Worm (Caenorhabditis elegans) whole organism, L3 larva: Measurements from ENCODE around the gene ZK899.6.
A peak's percentile ranks its signal among the peaks of the same experiment; 100 is the strongest.

Source experiments
- R02D3.7 ChIP-seq: fragments of 150-350 bp; optimal IDR thresholded peaks from 2 replicates; lab custom pipeline; 2014; ENCODE audit warnings: missing biosample characterization, missing genetic modification characterization
- ZK546.5 ChIP-seq: sonication (generic microtip); optimal IDR thresholded peaks from 2 replicates; lab custom pipeline; 2017; ENCODE audit warnings: missing biosample characterization, missing genetic modification characterization
- aly-2 ChIP-seq: fragments of 150-350 bp; optimal IDR thresholded peaks from 2 replicates; lab custom pipeline; 2014; ENCODE audit warnings: missing biosample characterization, missing genetic modification characterization
- ama-1 ChIP-seq: fragments of 150-350 bp; optimal IDR thresholded peaks from 2 replicates; lab custom pipeline; 2018
- ceh-16 ChIP-seq: sonication (generic microtip); optimal IDR thresholded peaks from 2 replicates; lab custom pipeline; 2017; ENCODE audit warnings: missing biosample characterization, missing genetic modification characterization
- ceh-28 ChIP-seq: fragments of 150-350 bp; optimal IDR thresholded peaks from 2 replicates; lab custom pipeline; 2014; ENCODE audit warnings: missing biosample characterization, missing genetic modification reagents, missing genetic modification characterization
- ceh-82 ChIP-seq: fragments of 150-350 bp; optimal IDR thresholded peaks from 2 replicates; lab custom pipeline; 2014; ENCODE audit warnings: missing biosample characterization, missing genetic modification characterization
- ceh-9 ChIP-seq: sonication (generic microtip); optimal IDR thresholded peaks from 2 replicates; lab custom pipeline; 2018; ENCODE audit warnings: missing biosample characterization, missing genetic modification characterization
- daf-12 ChIP-seq: fragments of 150-350 bp; optimal IDR thresholded peaks from 2 replicates; lab custom pipeline; 2014; ENCODE audit warnings: missing biosample characterization, missing genetic modification reagents, missing genetic modification characterization
- egl-27 ChIP-seq: sonication (generic microtip); optimal IDR thresholded peaks from 4 replicates; lab custom pipeline; 2017; ENCODE audit warnings: missing biosample characterization, missing genetic modification reagents, missing genetic modification characterization
- egl-5 ChIP-seq: fragments of 150-350 bp; optimal IDR thresholded peaks from 2 replicates; lab custom pipeline; 2017; ENCODE audit warnings: missing biosample characterization, missing genetic modification reagents, missing genetic modification characterization, inconsistent platforms
- elt-1 ChIP-seq: fragments of 150-350 bp; optimal IDR thresholded peaks from 2 replicates; lab custom pipeline; 2014; ENCODE audit warnings: missing biosample characterization, missing genetic modification characterization
- elt-2 ChIP-seq: sonication (generic microtip); optimal IDR thresholded peaks from 2 replicates; lab custom pipeline; 2016; ENCODE audit warnings: missing genetic modification reagents, mild to moderate bottlenecking, missing genetic modification characterization, missing compliant biosample characterization
- elt-3 ChIP-seq, 3 experiments: fragments of 150-350 bp in 1 of 3; sonication (generic microtip) in 2 of 3; optimal IDR thresholded peaks; 2 replicates in 2 of 3; 4 replicates in 1 of 3; lab custom pipeline; 2014 to 2017; ENCODE audit warnings: missing biosample characterization in 3 of 3, missing genetic modification characterization in 3 of 3
- eor-1 ChIP-seq, 2 experiments: fragments of 150-350 bp; optimal IDR thresholded peaks; 2 replicates each; lab custom pipeline; 2014 to 2018; ENCODE audit warnings: missing biosample characterization in 2 of 2, missing genetic modification characterization in 2 of 2
- fkh-10 ChIP-seq: sonication (generic microtip); optimal IDR thresholded peaks from 2 replicates; lab custom pipeline; 2017; ENCODE audit warnings: missing biosample characterization, missing genetic modification reagents, missing genetic modification characterization
- fkh-2 ChIP-seq: fragments of 150-350 bp; optimal IDR thresholded peaks from 2 replicates; lab custom pipeline; 2014; ENCODE audit warnings: missing biosample characterization, missing genetic modification reagents, missing genetic modification characterization
- fos-1 ChIP-seq: fragments of 150-350 bp; optimal IDR thresholded peaks from 2 replicates; lab custom pipeline; 2014; ENCODE audit warnings: missing biosample characterization, missing genetic modification characterization
- hmg-11 ChIP-seq: sonication (generic microtip); optimal IDR thresholded peaks from 2 replicates; lab custom pipeline; 2016; ENCODE audit warnings: missing genetic modification characterization, missing compliant biosample characterization
- jun-1 ChIP-seq: fragments of 150-350 bp; optimal IDR thresholded peaks from 2 replicates; lab custom pipeline; 2014; ENCODE audit warnings: missing biosample characterization, missing genetic modification reagents, missing genetic modification characterization
- lin-15B ChIP-seq: fragments of 150-350 bp; optimal IDR thresholded peaks from 2 replicates; lab custom pipeline; 2014; ENCODE audit warnings: missing biosample characterization, missing genetic modification characterization
- lin-39 ChIP-seq: fragments of 150-350 bp; optimal IDR thresholded peaks from 2 replicates; lab custom pipeline; 2018; ENCODE audit warnings: missing biosample characterization, missing genetic modification reagents, missing genetic modification characterization
- lsy-12 ChIP-seq: sonication (generic microtip); optimal IDR thresholded peaks from 2 replicates; lab custom pipeline; 2016; ENCODE audit warnings: mild to moderate bottlenecking, missing genetic modification characterization, missing compliant biosample characterization
- mdl-1 ChIP-seq: fragments of 150-350 bp; optimal IDR thresholded peaks from 2 replicates; lab custom pipeline; 2014; ENCODE audit warnings: missing biosample characterization, missing genetic modification characterization
- mml-1 ChIP-seq: fragments of 150-350 bp; sonication (generic microtip); optimal IDR thresholded peaks from 3 replicates; lab custom pipeline; 2014; ENCODE audit warnings: missing biosample characterization, missing genetic modification characterization
- nfya-1 ChIP-seq: sonication (generic microtip); optimal IDR thresholded peaks from 2 replicates; lab custom pipeline; 2017; ENCODE audit warnings: missing genetic modification characterization, mild to moderate bottlenecking, missing compliant biosample characterization, antibody characterized with exemption, moderate library complexity; ENCODE audit not compliant: insufficient read depth
- nhr-11 ChIP-seq: fragments of 150-350 bp; optimal IDR thresholded peaks from 2 replicates; lab custom pipeline; 2014; ENCODE audit warnings: missing biosample characterization, missing genetic modification characterization
- nhr-12 ChIP-seq: fragments of 150-350 bp; optimal IDR thresholded peaks from 2 replicates; lab custom pipeline; 2014; ENCODE audit warnings: missing biosample characterization, missing genetic modification characterization
- nhr-23 ChIP-seq: fragments of 150-350 bp; optimal IDR thresholded peaks from 2 replicates; lab custom pipeline; 2014; ENCODE audit warnings: missing biosample characterization, missing genetic modification reagents, missing genetic modification characterization
- nhr-237 ChIP-seq: fragments of 150-350 bp; optimal IDR thresholded peaks from 2 replicates; lab custom pipeline; 2014; ENCODE audit warnings: missing biosample characterization, missing genetic modification characterization
- nhr-25 ChIP-seq: sonication (generic microtip); optimal IDR thresholded peaks from 2 replicates; lab custom pipeline; 2017; ENCODE audit warnings: missing biosample characterization, missing genetic modification characterization
- nhr-28 ChIP-seq: fragments of 150-350 bp; optimal IDR thresholded peaks from 2 replicates; lab custom pipeline; 2014; ENCODE audit warnings: missing biosample characterization, missing genetic modification characterization
- nhr-43 ChIP-seq: sonication (generic microtip); optimal IDR thresholded peaks from 2 replicates; lab custom pipeline; 2016; ENCODE audit warnings: mild to moderate bottlenecking, missing genetic modification characterization, missing compliant biosample characterization; ENCODE audit not compliant: poor library complexity, severe bottlenecking
- nhr-67 ChIP-seq: fragments of 150-350 bp; optimal IDR thresholded peaks from 2 replicates; lab custom pipeline; 2014; ENCODE audit warnings: missing biosample characterization, missing genetic modification characterization
- nhr-76 ChIP-seq: fragments of 150-350 bp; sonication (generic microtip); optimal IDR thresholded peaks from 5 replicates; lab custom pipeline; 2014; ENCODE audit warnings: missing biosample characterization, missing genetic modification characterization
- nhr-77 ChIP-seq: fragments of 150-350 bp; optimal IDR thresholded peaks from 2 replicates; lab custom pipeline; 2014; ENCODE audit warnings: missing biosample characterization, missing genetic modification characterization
- pha-4 ChIP-seq: fragments of 150-350 bp; optimal IDR thresholded peaks from 2 replicates; lab custom pipeline; 2014; ENCODE audit warnings: missing biosample characterization, missing genetic modification reagents, missing genetic modification characterization
- pqm-1 ChIP-seq: fragments of 150-350 bp; optimal IDR thresholded peaks from 2 replicates; lab custom pipeline; 2017; ENCODE audit warnings: missing biosample characterization, missing genetic modification characterization, inconsistent platforms
- sea-2 ChIP-seq: fragments of 150-350 bp; sonication (generic microtip); optimal IDR thresholded peaks from 4 replicates; lab custom pipeline; 2014; ENCODE audit warnings: missing biosample characterization, missing genetic modification reagents, missing genetic modification characterization
- skn-1 ChIP-seq: fragments of 150-350 bp; optimal IDR thresholded peaks from 2 replicates; lab custom pipeline; 2014; ENCODE audit warnings: missing biosample characterization, missing genetic modification characterization
- snpc-4 ChIP-seq: fragments of 150-350 bp; optimal IDR thresholded peaks from 2 replicates; lab custom pipeline; 2014; ENCODE audit warnings: missing biosample characterization, missing genetic modification characterization
- tbx-2 ChIP-seq: sonication (generic microtip); optimal IDR thresholded peaks from 2 replicates; lab custom pipeline; 2016; ENCODE audit warnings: mild to moderate bottlenecking, missing genetic modification characterization, missing compliant biosample characterization
- unc-39 ChIP-seq: sonication (generic microtip); optimal IDR thresholded peaks from 4 replicates; lab custom pipeline; 2017; ENCODE audit warnings: missing biosample characterization, missing genetic modification characterization
- unc-62 ChIP-seq: fragments of 150-350 bp; sonication (generic microtip); optimal IDR thresholded peaks from 4 replicates; lab custom pipeline; 2014; ENCODE audit warnings: missing biosample characterization, missing genetic modification reagents, missing genetic modification characterization
- zag-1 ChIP-seq: fragments of 150-350 bp; optimal IDR thresholded peaks from 2 replicates; lab custom pipeline; 2014; ENCODE audit warnings: missing biosample characterization, missing genetic modification characterization
- ztf-11 ChIP-seq: fragments of 150-350 bp; optimal IDR thresholded peaks from 2 replicates; lab custom pipeline; 2014; ENCODE audit warnings: missing biosample characterization, missing genetic modification characterization
- ztf-4 ChIP-seq: fragments of 150-350 bp; optimal IDR thresholded peaks from 2 replicates; lab custom pipeline; 2014; ENCODE audit warnings: missing biosample characterization, missing genetic modification characterization

The ZK899.6 gene

DNA sequence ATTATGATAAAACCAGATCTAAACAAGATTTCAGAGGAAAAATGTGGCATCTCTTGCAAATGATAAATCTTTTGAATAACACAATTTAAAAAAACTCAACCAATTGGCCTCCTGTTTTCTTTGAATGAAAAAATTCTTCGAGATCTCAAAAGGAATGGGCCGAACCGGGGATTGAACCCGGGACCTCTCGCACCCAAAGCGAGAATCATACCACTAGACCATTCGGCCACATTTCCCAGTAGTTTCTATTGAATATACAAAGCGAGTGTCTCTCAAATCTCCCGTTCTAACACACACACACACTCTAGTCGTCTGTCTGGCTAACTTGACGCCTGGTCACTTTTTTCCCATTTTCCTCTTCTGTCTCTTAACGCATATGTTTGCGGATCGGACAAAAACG is 4.4 kb downstream of the ZK899.6 start:
- TF ChIP-seq nfya-1 (tag; lab: Kevin White, UChicago) (peak; percentile 41), nhr-11 (no peak), lin-15B (peak; percentile 18), mdl-1 (no peak), nhr-77 (tag; lab: Kevin White, UChicago) (peak; percentile 41), hmg-11 (peak; percentile 94), nhr-67 (tag; lab: Kevin White, UChicago) (no peak), ztf-11 (tag; lab: Kevin White, UChicago) (no peak), ceh-9 (tag; lab: Kevin White, UChicago) (no peak), unc-39 (no peak), R02D3.7 (tag; lab: Kevin White, UChicago) (peak; percentile 25), fkh-10 (no peak), pha-4 (peak; percentile 60), ceh-28 (peak; percentile 44), elt-3 (tag; optimal IDR thresholded peaks at IDR 0.05; lab: Kevin White, UChicago) (no peak), pqm-1 (tag; lab: Kevin White, UChicago) (no peak), lin-39 (peak; percentile 40), nhr-25 (tag; lab: Kevin White, UChicago) (peak; percentile 45), lsy-12 (peak; percentile 76), skn-1 (peak; percentile 17), daf-12 (no peak), jun-1 (tag; lab: Kevin White, UChicago) (peak; percentile 59), fos-1 (tag; lab: Kevin White, UChicago) (peak; percentile 27), elt-2 (tag; lab: Kevin White, UChicago) (no peak), snpc-4 (tag; lab: Kevin White, UChicago) (peak; percentile 25), sea-2 (no peak), nhr-237 (no peak), mml-1 (tag; lab: Kevin White, UChicago) (no peak), aly-2 (tag; lab: Kevin White, UChicago) (no peak), egl-27 (tag; lab: Kevin White, UChicago) (peak; percentile 66), nhr-12 (no peak), fkh-2 (tag; lab: Kevin White, UChicago) (no peak), nhr-76 (tag; lab: Kevin White, UChicago) (no peak), nhr-28 (tag; lab: Kevin White, UChicago) (no peak), zag-1 (tag; lab: Kevin White, UChicago) (no peak), ceh-16 (no peak), elt-1 (tag; lab: Kevin White, UChicago) (peak; percentile 21), ama-1 (lab: Kevin White, UChicago) (no peak), nhr-23 (tag; lab: Kevin White, UChicago) (peak; percentile 55), ZK546.5 (tag; lab: Kevin White, UChicago) (no peak), nhr-43 (tag; lab: Kevin White, UChicago) (peak; percentile 91), tbx-2 (tag; lab: Kevin White, UChicago) (peak; percentile 77), unc-62 (GFP tag; lab: Kevin White, UChicago) (no peak), eor-1 (tag; optimal IDR thresholded peaks at IDR 0.05; lab: Kevin White, UChicago) (peak in 1 of 2 experiments; percentile 66), ceh-82 (tag; lab: Kevin White, UChicago) (peak; percentile 55), egl-5 (tag; lab: Kevin White, UChicago) (peak; percentile 78), ztf-4 (tag; lab: Kevin White, UChicago) (peak; percentile 19)
- TF ChIP-seq, all 47 proteins: peak for 23

ce11 chrX:9472170-9472569 is 9.0 kb downstream of the ZK899.6 start, which contains the start of gene gap-2:
gap-2 (plus strand) TSS chrX:9472470.
- TF ChIP-seq fkh-2 (tag; lab: Kevin White, UChicago) (no peak), nfya-1 (tag; lab: Kevin White, UChicago) (no peak), egl-5 (tag; lab: Kevin White, UChicago) (no peak), sea-2 (no peak), mdl-1 (no peak), mml-1 (tag; lab: Kevin White, UChicago) (no peak), unc-62 (GFP tag; lab: Kevin White, UChicago) (no peak)
- TF ChIP-seq, all 47 proteins: peak for 0
